Worm (Caenorhabditis elegans): ENCODE results near the gene Y46G5A.38.

The Y46G5A.38 gene

ce11 chrII:12826752-12827151 lies at the start of gene Y46G5A.38:
Gene Y46G5A.38, plus strand, starts transcription at chrII:12827052.
- no peak for TF ChIP-seq mep-1 (tag; optimal IDR thresholded peaks at IDR 0.05)

DNA sequence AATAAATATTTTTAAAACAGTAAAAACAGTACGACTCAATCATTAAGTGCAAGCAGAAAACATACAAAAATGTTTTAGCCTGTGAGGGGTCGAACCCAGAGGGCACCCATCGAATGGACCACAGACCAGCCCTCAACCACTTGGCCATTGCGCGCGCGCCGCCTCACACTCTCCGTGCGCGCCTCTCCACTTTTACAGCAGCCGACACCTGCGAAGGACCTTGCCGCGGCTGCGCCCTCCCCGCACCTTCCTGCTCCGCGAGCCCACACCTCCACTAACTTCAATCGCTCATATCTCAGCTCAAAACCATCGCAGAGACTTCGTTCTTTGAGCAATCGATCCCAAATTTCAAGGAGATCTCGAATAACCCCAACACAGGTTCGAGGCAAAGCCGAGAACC lies 48.5 kb upstream of the Y46G5A.38 start:
- TF ChIP-seq ceh-82 (tag; optimal IDR thresholded peaks at IDR 0.05) (peak; percentile 46 to 72 (median 56)), lsy-2 (tag; optimal IDR thresholded peaks at IDR 0.05) (peak; percentile 8 to 63), unc-86 (tag; optimal IDR thresholded peaks at IDR 0.05) (peak; percentile 70), snpc-4 (tag; optimal IDR thresholded peaks at IDR 0.05) (peak; percentile 97), nhr-90 (tag; optimal IDR thresholded peaks at IDR 0.05; ENCODE audit: poor library complexity) (peak; percentile 70), lin-14 (GFP tag; optimal IDR thresholded peaks at IDR 0.05) (peak; percentile 68), nhr-20 (tag; optimal IDR thresholded peaks at IDR 0.05) (peak; percentile 71), snu-23 (GFP tag; optimal IDR thresholded peaks at IDR 0.05) (peak; percentile 80), nhr-85 (tag) (peak; percentile 64), xbp-1 (tag; optimal IDR thresholded peaks at IDR 0.05) (peak; percentile 58), dpl-1 (GFP tag; optimal IDR thresholded peaks at IDR 0.05) (peak in 2 of 3 experiments; percentile 19 to 36), rnt-1 (tag; optimal IDR thresholded peaks at IDR 0.05) (peak; percentile 92), nhr-71 (tag; optimal IDR thresholded peaks at IDR 0.05) (peak; percentile 86), lin-35 (GFP tag; optimal IDR thresholded peaks at IDR 0.05) (peak; percentile 37 to 48), ceh-88 (GFP tag; IDR thresholded peaks at IDR 0.05) (peak; percentile 54; the same call in 1 of the 2 replicates), nhr-47 (tag; optimal IDR thresholded peaks at IDR 0.05) (peak; percentile 84), efl-1 (optimal IDR thresholded peaks at IDR 0.05) (peak; percentile 29 to 56), efl-1 (GFP tag; optimal IDR thresholded peaks at IDR 0.05 in 1 of 2) (peak; percentile 29 to 95), ceh-8 (GFP tag; optimal IDR thresholded peaks at IDR 0.05) (peak; percentile 81), skn-1 (tag; optimal IDR thresholded peaks at IDR 0.05) (peak; percentile 35), ztf-11 (tag; optimal IDR thresholded peaks at IDR 0.05) (peak in 1 of 2 experiments; percentile 44), C04F5.9 (tag; optimal IDR thresholded peaks at IDR 0.05) (peak; percentile 27), grh-1 (GFP tag; IDR thresholded peaks at IDR 0.05) (peak; percentile 57), isw-1 (GFP tag; IDR thresholded peaks at IDR 0.05) (peak; percentile 16; the same call in 1 of the 2 replicates), mab-9 (GFP tag; IDR thresholded peaks at IDR 0.05) (0 out of 2 replicates have a peak, but pooled peaks have one; percentile 37), nhr-19 (GFP tag; conservative IDR thresholded peaks at IDR 0.05) (peak; percentile 86), lin-13 (GFP tag; optimal IDR thresholded peaks at IDR 0.05) (peak; percentile 98), lin-15B (tag; optimal IDR thresholded peaks at IDR 0.05) (peak; percentile 59), egl-13 (tag; optimal IDR thresholded peaks at IDR 0.05) (peak; percentile 25), tbx-2 (tag; optimal IDR thresholded peaks at IDR 0.05) (peak; percentile 69), dsc-1 (tag; optimal IDR thresholded peaks at IDR 0.05) (peak; percentile 66), unc-98 (GFP tag; IDR thresholded peaks at IDR 0.05) (0 out of 2 replicates have a peak, but pooled peaks have one; percentile 29), swsn-7 (tag; optimal IDR thresholded peaks at IDR 0.05) (peak; percentile 81)

DNA sequence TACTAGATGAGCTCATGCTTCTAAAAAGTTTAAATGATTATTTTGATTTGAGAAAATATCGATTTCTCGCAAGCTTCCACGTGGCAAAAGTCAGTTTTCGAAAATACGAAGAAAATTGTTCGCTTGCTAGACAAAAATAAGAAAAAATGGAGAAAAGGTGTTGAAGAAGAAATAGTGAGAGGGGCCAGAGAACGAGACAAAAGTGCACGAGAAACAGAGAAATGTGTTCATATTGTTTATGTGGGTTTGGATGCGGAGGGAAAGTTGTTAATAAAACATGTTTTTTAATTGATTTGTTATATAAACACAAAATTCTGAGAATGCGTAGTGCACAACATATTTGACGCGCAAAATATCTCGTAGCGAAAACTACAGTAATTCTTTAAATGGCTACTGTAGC lies 41.5 kb upstream of the Y46G5A.38 start, which contains the start of gene Y46G5A.15:
Gene Y46G5A.15, minus strand, starts transcription at position 26 of the 400 bp plus-strand sequence.
- TF ChIP-seq ceh-82 (tag; optimal IDR thresholded peaks at IDR 0.05) (no peak), efl-1 (optimal IDR thresholded peaks at IDR 0.05) (no peak), efl-1 (GFP tag; optimal IDR thresholded peaks at IDR 0.05 in 1 of 2) (peak in 1 of 2 experiments; percentile 30)

- TF ChIP-seq sup-37 (GFP tag; optimal IDR thresholded peaks at IDR 0.05) (peak; percentile 9), elt-3 (tag; optimal IDR thresholded peaks at IDR 0.05) (no peak), lin-15B (tag; optimal IDR thresholded peaks at IDR 0.05) (no peak), ztf-4 (tag; optimal IDR thresholded peaks at IDR 0.05) (peak; percentile 2), fkh-10 (GFP tag; optimal IDR thresholded peaks at IDR 0.05) (no peak), efl-1 (optimal IDR thresholded peaks at IDR 0.05) (no peak), efl-1 (GFP tag; optimal IDR thresholded peaks at IDR 0.05 in 1 of 2) (peak in 1 of 2 experiments; percentile 70), fkh-8 (tag; optimal IDR thresholded peaks at IDR 0.05) (no peak), blmp-1 (tag; optimal IDR thresholded peaks at IDR 0.05) (no peak)
These were observed 39.0 kb upstream of the Y46G5A.38 start, which contains the start of gene alkb-7 for ce11 chrII:12787831-12788248. Gene alkb-7, minus strand, starts transcription at chrII:12788153.
